Worm (Caenorhabditis elegans) whole organism, L1 larva: ENCODE results near the gene C45G9.11.
A peak's percentile ranks its signal among the peaks of the same experiment; 100 is the strongest.

Source experiments
- C16A3.4 ChIP-seq: fragments of 150-350 bp; optimal IDR thresholded peaks from 2 replicates; lab custom pipeline; 2014; ENCODE audit warnings: missing biosample characterization, missing genetic modification characterization
- C34B4.2 ChIP-seq: sonication (generic microtip); optimal IDR thresholded peaks from 2 replicates; lab custom pipeline; 2017; ENCODE audit warnings: mild to moderate bottlenecking, missing genetic modification characterization, missing compliant biosample characterization
- F16B12.6 ChIP-seq: fragments of 150-350 bp; optimal IDR thresholded peaks from 2 replicates; lab custom pipeline; 2014; ENCODE audit warnings: missing biosample characterization, missing genetic modification characterization
- Y116A8C.19 ChIP-seq: sonication (generic microtip); optimal IDR thresholded peaks from 2 replicates; lab custom pipeline; 2016; ENCODE audit warnings: missing compliant biosample characterization, missing genetic modification characterization, borderline replicate concordance
- aha-1 ChIP-seq: fragments of 150-350 bp; optimal IDR thresholded peaks from 2 replicates; lab custom pipeline; 2014; ENCODE audit warnings: missing biosample characterization, missing genetic modification characterization
- alr-1 ChIP-seq: fragments of 200-800 bp; sonication (Bioruptor generic); optimal IDR thresholded peaks from 2 replicates; lab custom pipeline; 2018; ENCODE audit warnings: borderline replicate concordance, mild to moderate bottlenecking, missing genetic modification characterization, missing compliant biosample characterization
- ama-1 ChIP-seq: fragments of 150-350 bp; optimal IDR thresholded peaks from 2 replicates; lab custom pipeline; 2014
- blmp-1 ChIP-seq: fragments of 150-350 bp; optimal IDR thresholded peaks from 2 replicates; lab custom pipeline; 2014; ENCODE audit warnings: missing biosample characterization, missing genetic modification characterization
- ceh-8 ChIP-seq: fragments of 200-800 bp; sonication (Bioruptor generic); optimal IDR thresholded peaks from 2 replicates; lab custom pipeline; 2018; ENCODE audit warnings: mild to moderate bottlenecking, missing genetic modification characterization, moderate library complexity, missing compliant biosample characterization
- ceh-82 ChIP-seq, 3 experiments: fragments of 150-350 bp in 1 of 3; sonication (generic microtip) in 2 of 3; optimal IDR thresholded peaks; 2 replicates each; lab custom pipeline; 2014 to 2017; ENCODE audit warnings: missing biosample characterization in 3 of 3, missing genetic modification characterization in 3 of 3
- ceh-90 ChIP-seq: sonication (generic microtip); optimal IDR thresholded peaks from 2 replicates; lab custom pipeline; 2016; ENCODE audit warnings: missing genetic modification characterization, missing compliant biosample characterization
- dsc-1 ChIP-seq: sonication (generic microtip); optimal IDR thresholded peaks from 2 replicates; lab custom pipeline; 2016; ENCODE audit warnings: mild to moderate bottlenecking, missing genetic modification characterization, missing compliant biosample characterization
- efl-1 ChIP-seq, 4 experiments: fragments of 150-350 bp; optimal IDR thresholded peaks in 3 of 4; peaks in 1 of 4; 1 replicate in 1 of 4; 2 replicates in 3 of 4; lab custom pipeline; 2014; ENCODE audit warnings: missing biosample characterization in 2 of 4, missing genetic modification characterization in 2 of 4, missing genetic modification reagents in 2 of 4
- egl-13 ChIP-seq: sonication (generic microtip); optimal IDR thresholded peaks from 2 replicates; lab custom pipeline; 2016; ENCODE audit warnings: missing genotype, missing genetic modification reagents, missing genetic modification characterization, missing compliant biosample characterization
- egl-27 ChIP-seq, 2 experiments: fragments of 150-350 bp in 1 of 2; sonication (generic microtip); optimal IDR thresholded peaks; 3 replicates each; lab custom pipeline; 2017 to 2018; ENCODE audit warnings: missing biosample characterization in 2 of 2, missing genetic modification characterization in 2 of 2, missing genetic modification reagents in 2 of 2
- elt-2 ChIP-seq: sonication (generic microtip); optimal IDR thresholded peaks from 2 replicates; lab custom pipeline; 2016; ENCODE audit warnings: missing genetic modification characterization, mild to moderate bottlenecking, inconsistent platforms, missing compliant biosample characterization, missing genetic modification reagents
- ets-5 ChIP-seq: fragments of 200-800 bp; sonication (Bioruptor generic); IDR thresholded peaks from 2 replicates; pipeline ENCODE4 v1.3.6; 2022; ENCODE audit warnings: missing genetic modification characterization, missing compliant biosample characterization
- fkh-10 ChIP-seq: sonication (generic microtip); optimal IDR thresholded peaks from 2 replicates; lab custom pipeline; 2017; ENCODE audit warnings: missing biosample characterization, missing genetic modification reagents, missing genetic modification characterization
- fkh-8 ChIP-seq: sonication (generic microtip); optimal IDR thresholded peaks from 2 replicates; lab custom pipeline; 2016; ENCODE audit warnings: mild to moderate bottlenecking, missing genetic modification characterization, missing compliant biosample characterization
- fos-1 ChIP-seq: fragments of 150-350 bp; optimal IDR thresholded peaks from 2 replicates; lab custom pipeline; 2014; ENCODE audit warnings: missing biosample characterization, missing genetic modification characterization
- grh-1 ChIP-seq: fragments of 200-800 bp; sonication (Bioruptor generic); IDR thresholded peaks from 2 replicates; pipeline ENCODE4 v1.3.6; 2022; ENCODE audit warnings: missing genetic modification reagents, missing genetic modification characterization, missing compliant biosample characterization
- hlh-17 ChIP-seq: fragments of 200-800 bp; sonication (Bioruptor generic); optimal IDR thresholded peaks from 2 replicates; lab custom pipeline; 2018; ENCODE audit warnings: missing genetic modification characterization, mild to moderate bottlenecking, missing compliant biosample characterization, moderate library complexity, borderline replicate concordance
- hlh-4 ChIP-seq: sonication (generic microtip); optimal IDR thresholded peaks from 2 replicates; lab custom pipeline; 2016; ENCODE audit warnings: mild to moderate bottlenecking, missing genetic modification characterization, missing compliant biosample characterization
- hpl-2 ChIP-seq: fragments of 150-350 bp; optimal IDR thresholded peaks from 2 replicates; lab custom pipeline; 2014; ENCODE audit warnings: missing biosample characterization, missing genetic modification reagents, missing genetic modification characterization
- isw-1 ChIP-seq: fragments of 200-800 bp; sonication (Bioruptor generic); IDR thresholded peaks from 2 replicates; pipeline ENCODE4 v1.3.6; 2022; ENCODE audit warnings: missing genetic modification characterization, missing compliant biosample characterization
- lin-13 ChIP-seq: fragments of 150-350 bp; optimal IDR thresholded peaks from 2 replicates; lab custom pipeline; 2014; ENCODE audit warnings: missing biosample characterization, missing genetic modification reagents, missing genetic modification characterization
- lin-14 ChIP-seq: fragments of 200-800 bp; sonication (Bioruptor generic); optimal IDR thresholded peaks from 2 replicates; lab custom pipeline; 2018; ENCODE audit warnings: mild to moderate bottlenecking, missing genetic modification characterization, moderate library complexity, missing compliant biosample characterization
- lin-35 ChIP-seq, 2 experiments: fragments of 150-350 bp; optimal IDR thresholded peaks; 2 replicates each; lab custom pipeline; 2014; ENCODE audit warnings: missing biosample characterization in 2 of 2, missing genetic modification characterization in 2 of 2, missing genetic modification reagents in 2 of 2
- lir-3 ChIP-seq: sonication (generic microtip); optimal IDR thresholded peaks from 2 replicates; lab custom pipeline; 2016; ENCODE audit warnings: mild to moderate bottlenecking, missing genetic modification characterization, moderate library complexity, missing compliant biosample characterization; ENCODE audit not compliant: poor library complexity
- lsy-2 ChIP-seq, 2 experiments: fragments of 150-350 bp; optimal IDR thresholded peaks; 2 replicates each; lab custom pipeline; 2014; ENCODE audit warnings: missing biosample characterization in 2 of 2, missing genetic modification characterization in 2 of 2
- mef-2 ChIP-seq: fragments of 150-350 bp; optimal IDR thresholded peaks from 2 replicates; lab custom pipeline; 2014; ENCODE audit warnings: missing biosample characterization, missing genetic modification characterization
- nhr-11 ChIP-seq: fragments of 150-350 bp; optimal IDR thresholded peaks from 2 replicates; lab custom pipeline; 2014; ENCODE audit warnings: missing biosample characterization, missing genetic modification characterization
- nhr-19 ChIP-seq: fragments of 200-800 bp; sonication (Bioruptor generic); conservative IDR thresholded peaks from 2 replicates; pipeline ENCODE4 v1.3.6; 2022; ENCODE audit warnings: missing genetic modification characterization, missing compliant biosample characterization
- nhr-28 ChIP-seq: fragments of 150-350 bp; optimal IDR thresholded peaks from 2 replicates; lab custom pipeline; 2014; ENCODE audit warnings: missing biosample characterization, missing genetic modification characterization
- nhr-71 ChIP-seq: sonication (generic microtip); optimal IDR thresholded peaks from 2 replicates; lab custom pipeline; 2016; ENCODE audit warnings: mild to moderate bottlenecking, missing genetic modification characterization, moderate library complexity, missing compliant biosample characterization
- nhr-76 ChIP-seq: sonication (generic microtip); optimal IDR thresholded peaks from 2 replicates; lab custom pipeline; 2017; ENCODE audit warnings: missing biosample characterization, missing genetic modification characterization
- nhr-90 ChIP-seq: sonication (generic microtip); optimal IDR thresholded peaks from 2 replicates; lab custom pipeline; 2016; ENCODE audit warnings: mild to moderate bottlenecking, missing genetic modification characterization, missing compliant biosample characterization; ENCODE audit not compliant: poor library complexity
- pax-3 ChIP-seq: fragments of 200-800 bp; sonication (Bioruptor generic); optimal IDR thresholded peaks from 2 replicates; lab custom pipeline; 2018; ENCODE audit warnings: mild to moderate bottlenecking, missing genetic modification characterization, moderate library complexity, missing compliant biosample characterization
- rnt-1 ChIP-seq: sonication (generic microtip); optimal IDR thresholded peaks from 2 replicates; lab custom pipeline; 2016; ENCODE audit warnings: mild to moderate bottlenecking, missing genetic modification characterization, moderate library complexity, missing compliant biosample characterization
- skn-1 ChIP-seq: fragments of 150-350 bp; optimal IDR thresholded peaks from 2 replicates; lab custom pipeline; 2014; ENCODE audit warnings: missing biosample characterization, missing genetic modification characterization
- sup-37 ChIP-seq: fragments of 200-800 bp; sonication (Bioruptor generic); optimal IDR thresholded peaks from 2 replicates; lab custom pipeline; 2018; ENCODE audit warnings: mild to moderate bottlenecking, missing genetic modification characterization, missing compliant biosample characterization
- swsn-7 ChIP-seq: sonication (generic microtip); optimal IDR thresholded peaks from 2 replicates; lab custom pipeline; 2016; ENCODE audit warnings: missing genetic modification characterization, missing compliant biosample characterization
- unc-86 ChIP-seq: sonication (generic microtip); optimal IDR thresholded peaks from 2 replicates; lab custom pipeline; 2016; ENCODE audit warnings: missing genetic modification characterization, missing compliant biosample characterization
- unc-98 ChIP-seq: fragments of 200-800 bp; sonication (Bioruptor generic); IDR thresholded peaks from 2 replicates; pipeline ENCODE4 v1.3.6; 2022; ENCODE audit warnings: missing genetic modification characterization, missing compliant biosample characterization
- vab-15 ChIP-seq: sonication (generic microtip); optimal IDR thresholded peaks from 2 replicates; lab custom pipeline; 2017; ENCODE audit warnings: missing genotype, mild to moderate bottlenecking, missing genetic modification characterization, missing compliant biosample characterization
- zag-1 ChIP-seq: fragments of 150-350 bp; optimal IDR thresholded peaks from 2 replicates; lab custom pipeline; 2014; ENCODE audit warnings: missing biosample characterization, missing genetic modification characterization
- ztf-11 ChIP-seq, 2 experiments: sonication (generic microtip); optimal IDR thresholded peaks; 2 replicates each; lab custom pipeline; 2016 to 2017; ENCODE audit warnings: missing genetic modification characterization in 2 of 2, missing biosample characterization in 1 of 2, missing compliant biosample characterization in 1 of 2
- ztf-4 ChIP-seq: fragments of 150-350 bp; optimal IDR thresholded peaks from 2 replicates; lab custom pipeline; 2014; ENCODE audit warnings: missing biosample characterization, missing genetic modification characterization

C45G9.11 gene

ce11 chrIII:5078062-5078461 lies 9.5 kb upstream of the C45G9.11 start (continued):
- TF ChIP-seq ets-5 (GFP tag; lab: Robert Waterston, UW): no peak
- TF ChIP-seq egl-27 (tag; optimal IDR thresholded peaks at IDR 0.05; lab: Kevin White, UChicago): no peak
- TF ChIP-seq pax-3 (tag; lab: Kevin White, UChicago): no peak
- TF ChIP-seq nhr-11 (tag; lab: Kevin White, UChicago): peak; percentile 32
- TF ChIP-seq lir-3 (tag; lab: Kevin White, UChicago): no peak
- TF ChIP-seq dsc-1 (tag; lab: Kevin White, UChicago): no peak
- no peak for TF ChIP-seq fos-1
- TF ChIP-seq nhr-76: no peak
- peak; percentile 68 for TF ChIP-seq C16A3.4 (tag; lab: Kevin White, UChicago)
- TF ChIP-seq ceh-8 (GFP tag; lab: Kevin White, UChicago): no peak
- TF ChIP-seq Y116A8C.19 (tag; lab: Kevin White, UChicago): no peak
- TF ChIP-seq blmp-1: peak; percentile 44
- TF ChIP-seq fkh-10 (GFP tag; lab: Kevin White, UChicago): no peak
- no peak for TF ChIP-seq ztf-11 (tag; optimal IDR thresholded peaks at IDR 0.05; lab: Kevin White, UChicago)
- no peak for TF ChIP-seq hpl-2 (GFP tag; lab: Kevin White, UChicago)
- TF ChIP-seq lin-14 (GFP tag; lab: Kevin White, UChicago): peak; percentile 94
- no peak for TF ChIP-seq F16B12.6 (tag; lab: Kevin White, UChicago)
- peak; percentile 42; the same call in 1 of the 2 replicates for TF ChIP-seq grh-1 (GFP tag; lab: Robert Waterston, UW)
- TF ChIP-seq efl-1 (optimal IDR thresholded peaks at IDR 0.05; lab: Kevin White, UChicago): peak; percentile 9 to 38
- peak; percentile 27 to 91 for TF ChIP-seq efl-1 (GFP tag; optimal IDR thresholded peaks at IDR 0.05 in 1 of 2; lab: Kevin White, UChicago)
- no peak for TF ChIP-seq hlh-4 (tag; lab: Kevin White, UChicago)
- peak; percentile 60 for TF ChIP-seq rnt-1 (tag; lab: Kevin White, UChicago)
- TF ChIP-seq nhr-90 (tag; lab: Kevin White, UChicago): peak; percentile 90
- peak; percentile 8 for TF ChIP-seq fkh-8 (tag; lab: Kevin White, UChicago)
- TF ChIP-seq aha-1: no peak
- no peak for TF ChIP-seq unc-86 (tag; lab: Kevin White, UChicago)
- no peak for TF ChIP-seq lin-13
- peak; percentile 3 to 83 for TF ChIP-seq lin-35 (GFP tag; optimal IDR thresholded peaks at IDR 0.05; lab: Kevin White, UChicago)
- peak; percentile 49 for TF ChIP-seq swsn-7 (tag; lab: Kevin White, UChicago)
- no peak for TF ChIP-seq egl-13 (tag; lab: Kevin White, UChicago)
- TF ChIP-seq sup-37 (GFP tag; lab: Kevin White, UChicago): no peak
- no peak for TF ChIP-seq hlh-17 (GFP tag; lab: Kevin White, UChicago)
- no peak for TF ChIP-seq nhr-28
- TF ChIP-seq lsy-2 (tag; optimal IDR thresholded peaks at IDR 0.05; lab: Kevin White, UChicago): peak; percentile 46 to 60
- no peak for TF ChIP-seq mef-2 (tag; lab: Kevin White, UChicago)
- no peak for TF ChIP-seq ama-1
- peak; percentile 25 for TF ChIP-seq ztf-4 (tag; lab: Kevin White, UChicago)
- TF ChIP-seq ceh-90 (tag; lab: Kevin White, UChicago): no peak

- TF ChIP-seq C16A3.4 (tag; lab: Kevin White, UChicago) (no peak), skn-1 (tag; lab: Kevin White, UChicago) (no peak), ets-5 (GFP tag; lab: Robert Waterston, UW) (no peak), ceh-82 (tag; optimal IDR thresholded peaks at IDR 0.05; lab: Kevin White, UChicago) (no peak), zag-1 (tag; lab: Kevin White, UChicago) (no peak), fkh-8 (tag; lab: Kevin White, UChicago) (no peak), unc-98 (GFP tag; lab: Robert Waterston, UW) (no peak), lir-3 (tag; lab: Kevin White, UChicago) (no peak), blmp-1 (peak; percentile 39), ama-1 (no peak), isw-1 (GFP tag; lab: Robert Waterston, UW) (no peak), vab-15 (tag; lab: Kevin White, UChicago) (no peak), lsy-2 (tag; optimal IDR thresholded peaks at IDR 0.05; lab: Kevin White, UChicago) (peak in 1 of 2 experiments; percentile 4), nhr-19 (peak; percentile 49), C34B4.2 (tag; lab: Kevin White, UChicago) (no peak), ceh-90 (tag; lab: Kevin White, UChicago) (no peak), grh-1 (GFP tag; lab: Robert Waterston, UW) (no peak), unc-86 (tag; lab: Kevin White, UChicago) (no peak), sup-37 (GFP tag; lab: Kevin White, UChicago) (no peak), elt-2 (tag; lab: Kevin White, UChicago) (peak; percentile 48), nhr-71 (tag; lab: Kevin White, UChicago) (peak; percentile 43), alr-1 (tag; lab: Kevin White, UChicago) (no peak), pax-3 (tag; lab: Kevin White, UChicago) (no peak), rnt-1 (tag; lab: Kevin White, UChicago) (no peak)
These were observed 8.8 kb upstream of the C45G9.11 start, which contains the start of gene alh-1 for ce11 chrIII:5077150-5077814. Gene alh-1 (plus strand): TSS chrIII:5077764.
